Fruit fly (Drosophila melanogaster) whole organism, wandering third instar larva: Measurements from ENCODE around the gene CG12814.

Source experiments
- Abd-B ChIP-seq: fragments of >200 bp; optimal IDR thresholded peaks from 2 replicates; lab custom pipeline; 2017; ENCODE audit warnings: missing biosample characterization, missing genetic modification characterization
- CrebA ChIP-seq: fragments of 200-800 bp; sonication (Bioruptor generic); optimal IDR thresholded peaks from 2 replicates; lab custom pipeline; 2016; ENCODE audit warnings: missing biosample characterization, mild to moderate bottlenecking, missing genetic modification characterization, borderline replicate concordance
- GATAd ChIP-seq: sonication (Bioruptor generic); optimal IDR thresholded peaks from 2 replicates; lab custom pipeline; 2016; ENCODE audit warnings: missing biosample characterization, missing genetic modification characterization
- Hnf4 ChIP-seq: fragments of 200-800 bp; sonication (Bioruptor generic); optimal IDR thresholded peaks from 2 replicates; lab custom pipeline; 2016; ENCODE audit warnings: missing biosample characterization, mild to moderate bottlenecking, missing genetic modification characterization
- Jra ChIP-seq: sonication (Bioruptor generic); optimal IDR thresholded peaks from 2 replicates; lab custom pipeline; 2016; ENCODE audit warnings: missing biosample characterization, missing genetic modification characterization
- Myc ChIP-seq: fragments of >200 bp; optimal IDR thresholded peaks from 2 replicates; lab custom pipeline; 2017
- br ChIP-seq: fragments of 200-800 bp; sonication (Bioruptor generic); optimal IDR thresholded peaks from 2 replicates; lab custom pipeline; 2016; ENCODE audit warnings: missing biosample characterization, missing genetic modification characterization
- brk ChIP-seq: fragments of 200-800 bp; sonication (Bioruptor generic); optimal IDR thresholded peaks from 2 replicates; lab custom pipeline; 2016; ENCODE audit warnings: missing biosample characterization, mild to moderate bottlenecking, missing genetic modification characterization
- dmrt93B ChIP-seq: fragments of 200-800 bp; sonication (Bioruptor generic); optimal IDR thresholded peaks from 2 replicates; lab custom pipeline; 2018; ENCODE audit warnings: missing biosample characterization, mild to moderate bottlenecking, missing genetic modification characterization
- dsf ChIP-seq: sonication (Bioruptor generic); optimal IDR thresholded peaks from 2 replicates; lab custom pipeline; 2016; ENCODE audit warnings: missing biosample characterization, missing genetic modification characterization, borderline replicate concordance
- jim ChIP-seq: fragments of 175-275, 200-325 bp; sonication (Bioruptor generic); optimal IDR thresholded peaks from 2 replicates; lab custom pipeline; 2016; ENCODE audit warnings: missing biosample characterization, mild to moderate bottlenecking, missing genetic modification characterization
- pan ChIP-seq: fragments of >200 bp; optimal IDR thresholded peaks from 2 replicates; lab custom pipeline; 2017

DNA sequence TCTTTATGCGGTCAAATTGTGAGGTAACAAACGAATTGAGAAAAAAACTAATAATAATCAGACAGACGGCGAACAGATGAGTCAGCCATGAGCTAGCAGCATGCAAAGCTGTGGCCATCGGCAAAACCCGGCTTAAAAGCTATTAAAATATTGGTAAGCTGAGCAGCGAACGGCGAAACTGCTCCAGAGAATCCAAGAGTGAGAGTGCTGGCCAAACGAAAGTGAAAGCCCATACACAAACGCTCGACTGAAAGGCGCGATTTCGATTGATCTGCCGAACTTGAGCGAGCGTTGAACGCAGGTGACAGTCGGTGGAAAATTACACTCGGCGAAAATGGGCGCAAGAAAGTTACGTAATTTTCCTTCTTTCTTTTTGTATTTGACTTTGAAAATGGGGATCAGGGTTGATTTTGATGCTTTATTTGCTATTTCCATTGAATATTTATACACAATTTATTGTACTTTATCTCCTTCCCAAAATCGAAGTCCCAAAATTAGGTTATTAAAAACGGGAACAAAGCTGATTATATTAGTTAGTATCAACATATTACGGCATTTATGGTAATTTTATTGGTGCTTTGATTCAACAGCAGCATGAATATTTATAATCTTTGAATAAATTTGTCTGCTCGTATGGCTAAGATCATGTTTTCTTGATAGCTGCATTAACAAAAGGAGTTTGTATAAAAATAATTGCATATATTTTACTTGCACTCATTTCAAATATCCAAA, 39.6 kb downstream of the CG12814 start:
- TF ChIP-seq Hnf4 (GFP tag; lab: Kevin White, UChicago) (no peak), pan (no peak), Myc (no peak), CrebA (GFP tag; lab: Kevin White, UChicago) (no peak), GATAd (GFP tag; lab: Kevin White, UChicago) (no peak), brk (GFP tag; lab: Kevin White, UChicago) (no peak), Abd-B (no peak), br (GFP tag; lab: Kevin White, UChicago) (no peak), jim (GFP tag; lab: Kevin White, UChicago) (no peak), Jra (GFP tag; lab: Kevin White, UChicago) (no peak), dsf (GFP tag; lab: Kevin White, UChicago) (no peak), dmrt93B (GFP tag; lab: Kevin White, UChicago) (no peak)
